Worm (Caenorhabditis elegans): ENCODE results near the gene Y50D7A.8.

DNA sequence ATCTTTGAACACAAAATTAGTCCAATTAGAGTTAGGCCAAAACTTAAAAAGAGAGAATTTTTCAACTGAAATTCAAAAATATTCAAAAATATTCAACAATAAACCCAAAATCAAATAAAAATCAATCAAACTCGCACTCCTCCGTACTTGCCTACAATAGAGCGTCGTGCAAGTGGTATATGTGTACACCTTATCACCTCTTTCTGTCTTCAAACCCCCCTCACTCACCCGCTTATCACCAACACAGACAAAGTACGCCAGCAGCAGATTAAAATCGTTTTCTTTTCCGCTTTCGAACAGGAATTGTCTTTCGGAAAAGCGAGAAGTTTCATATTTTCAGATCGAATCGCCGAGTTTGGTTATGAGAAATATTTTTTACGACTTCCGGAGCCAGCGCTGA is 43.8 kb downstream of the Y50D7A.8 start:
- TF ChIP-seq ama-1 (optimal IDR thresholded peaks at IDR 0.05) (no peak), pes-1 (GFP tag; IDR thresholded peaks at IDR 0.05) (no peak), tra-4 (tag; optimal IDR thresholded peaks at IDR 0.05) (no peak), scrt-1 (GFP tag; IDR thresholded peaks at IDR 0.05) (no peak), flt-1 (GFP tag; IDR thresholded peaks at IDR 0.05) (no peak), ceh-36 (tag; optimal IDR thresholded peaks at IDR 0.05) (no peak), ceh-13 (GFP tag; optimal IDR thresholded peaks at IDR 0.05) (no peak), hmbx-1 (tag; optimal IDR thresholded peaks at IDR 0.05) (no peak), tbx-11 (GFP tag; IDR thresholded peaks at IDR 0.05) (no peak), ets-7 (tag; optimal IDR thresholded peaks at IDR 0.05) (no peak), F13C5.2 (tag; optimal IDR thresholded peaks at IDR 0.05) (no peak), hmg-4 (GFP tag; optimal IDR thresholded peaks at IDR 0.05) (no peak), hnd-1 (tag; optimal IDR thresholded peaks at IDR 0.05) (no peak), sea-1 (GFP tag; conservative IDR thresholded peaks at IDR 0.05) (no peak)

All from whole organism, early embryonic.